Fruit fly (Drosophila melanogaster): Measurements from ENCODE around the gene CG14570.
A peak's percentile ranks its signal among the peaks of the same experiment; 100 is the strongest.

DNA sequence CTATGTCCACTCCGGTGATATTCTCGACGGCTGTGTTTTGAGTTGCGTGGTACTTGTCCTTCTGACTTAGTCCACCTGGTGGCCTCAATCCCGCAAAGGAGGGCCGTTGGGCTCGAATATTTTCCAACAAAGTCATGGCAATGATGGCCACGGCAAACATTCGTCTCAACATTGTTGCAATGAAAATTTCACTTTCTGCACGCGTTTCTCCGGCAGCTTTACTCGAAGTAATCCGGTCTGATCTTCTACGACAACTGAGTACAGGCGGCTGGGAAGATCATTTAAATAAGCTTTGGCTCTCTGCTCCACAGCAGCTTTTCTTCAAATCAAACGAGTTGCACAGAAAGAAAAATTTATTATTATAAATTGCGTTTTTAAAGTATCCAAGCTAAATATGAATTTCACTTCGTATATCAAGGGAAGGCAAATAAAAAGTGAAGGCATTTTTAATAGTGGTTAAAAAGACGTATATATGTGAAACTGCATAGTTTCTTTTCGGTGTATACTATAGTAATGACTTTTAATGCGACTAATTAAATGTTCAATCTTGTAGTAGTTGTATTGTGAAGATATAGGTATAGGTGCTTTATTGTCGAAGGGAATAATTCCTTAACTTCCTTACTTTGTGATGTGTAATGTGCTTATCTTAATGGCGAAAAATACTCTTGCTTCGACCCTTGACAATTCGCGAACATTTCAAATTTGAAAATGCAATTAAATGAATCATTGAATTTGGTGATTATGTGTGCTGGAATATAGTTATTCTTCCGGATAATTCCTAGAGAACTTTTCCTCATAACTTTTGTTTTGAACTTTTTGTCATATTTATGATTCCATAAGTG, 8.1 kb upstream of the CG14570 start, which contains the start of gene CG14567:
- TF ChIP-seq usp (GFP tag; optimal IDR thresholded peaks at IDR 0.05): no peak
- no peak for TF ChIP-seq Hr78 (GFP tag; optimal IDR thresholded peaks at IDR 0.05)
- peak; percentile 2 for TF ChIP-seq OdsH (GFP tag; optimal IDR thresholded peaks at IDR 0.05)
- TF ChIP-seq psq (GFP tag; optimal IDR thresholded peaks at IDR 0.05): peak; percentile 12
- no peak for TF ChIP-seq br (GFP tag; optimal IDR thresholded peaks at IDR 0.05)
- no peak for TF ChIP-seq Rel (GFP tag; optimal IDR thresholded peaks at IDR 0.05)
- no peak for TF ChIP-seq Rel (tag; optimal IDR thresholded peaks at IDR 0.05)
- TF ChIP-seq jim (GFP tag; optimal IDR thresholded peaks at IDR 0.05): no peak
- peak; percentile 31 for TF ChIP-seq ey (GFP tag; optimal IDR thresholded peaks at IDR 0.05)
- TF ChIP-seq CG32264 (GFP tag; optimal IDR thresholded peaks at IDR 0.05): no peak
- no peak for TF ChIP-seq tai (GFP tag; optimal IDR thresholded peaks at IDR 0.05)
- no peak for TF ChIP-seq Vsx2 (GFP tag; optimal IDR thresholded peaks at IDR 0.05; ENCODE audit: partially characterized antibody)
